Worm (Caenorhabditis elegans) whole organism, late embryonic: ENCODE measurements around the gene nhr-34.

ENCODE experiments used
- ceh-9 ChIP-seq: sonication (generic microtip); optimal IDR thresholded peaks from 2 replicates; lab custom pipeline; 2016; ENCODE audit warnings: mild to moderate bottlenecking, missing genetic modification characterization, inconsistent platforms, missing compliant biosample characterization
- fkh-10 ChIP-seq: fragments of 150-350 bp; optimal IDR thresholded peaks from 2 replicates; lab custom pipeline; 2014; ENCODE audit warnings: missing biosample characterization, missing genetic modification reagents, missing genetic modification characterization
- pha-2 ChIP-seq: sonication (generic microtip); optimal IDR thresholded peaks from 2 replicates; lab custom pipeline; 2017; ENCODE audit warnings: mild to moderate bottlenecking, missing genetic modification characterization, missing compliant biosample characterization
- syd-9 ChIP-seq: sonication (generic microtip); optimal IDR thresholded peaks from 2 replicates; lab custom pipeline; 2016; ENCODE audit warnings: mild to moderate bottlenecking, missing genetic modification characterization, moderate library complexity, missing compliant biosample characterization
- tbx-2 ChIP-seq: sonication (generic microtip); optimal IDR thresholded peaks from 2 replicates; lab custom pipeline; 2016; ENCODE audit warnings: missing genetic modification characterization, missing compliant biosample characterization

- no peak for TF ChIP-seq tbx-2 (tag; lab: Kevin White, UChicago)
- no peak for TF ChIP-seq pha-2 (tag; lab: Kevin White, UChicago)
- TF ChIP-seq ceh-9 (tag; lab: Kevin White, UChicago): no peak
- no peak for TF ChIP-seq fkh-10 (GFP tag; lab: Kevin White, UChicago)
- TF ChIP-seq syd-9 (tag; lab: Kevin White, UChicago): no peak
These were observed 21.5 kb downstream of the nhr-34 start, which contains the start of gene F58G6.7 for ce11 chrIV:9654017-9654416.
